Worm (Caenorhabditis elegans): ENCODE results near the gene M28.4.

Gene M28.4

ce11 chrII:10639110-10639509 lies 4.4 kb upstream of the M28.4 start, which contains the start of gene M28.9:
Gene M28.9, plus strand, starts transcription at chrII:10639410.
- no peak for TF ChIP-seq pros-1 (tag; optimal IDR thresholded peaks at IDR 0.05)
- no peak for TF ChIP-seq madf-2 (tag; optimal IDR thresholded peaks at IDR 0.05)
- no peak for TF ChIP-seq ceh-19 (GFP tag; optimal IDR thresholded peaks at IDR 0.05)
- TF ChIP-seq unc-86 (tag; optimal IDR thresholded peaks at IDR 0.05): no peak
- no peak for TF ChIP-seq ceh-45 (GFP tag; IDR thresholded peaks at IDR 0.05)
- TF ChIP-seq ahr-1 (tag; optimal IDR thresholded peaks at IDR 0.05): no peak

ce11 chrII:10646901-10647566 lies 3.5 kb downstream of the M28.4 start, which contains the start of gene M28.10:
Gene M28.10, plus strand, starts transcription at chrII:10647516.
- TF ChIP-seq lim-6 (tag; optimal IDR thresholded peaks at IDR 0.05) (no peak), gmeb-2 (tag; optimal IDR thresholded peaks at IDR 0.05) (no peak), nhr-232 (tag; optimal IDR thresholded peaks at IDR 0.05) (no peak), unc-3 (GFP tag; conservative IDR thresholded peaks at IDR 0.05) (no peak), unc-3 (tag; optimal IDR thresholded peaks at IDR 0.05) (no peak), lin-11 (tag; optimal IDR thresholded peaks at IDR 0.05) (no peak), pqm-1 (tag; optimal IDR thresholded peaks at IDR 0.05) (no peak), eyg-1 (tag; optimal IDR thresholded peaks at IDR 0.05) (no peak), ceh-14 (tag; optimal IDR thresholded peaks at IDR 0.05) (no peak), ceh-24 (tag; optimal IDR thresholded peaks at IDR 0.05) (no peak), unc-55 (GFP tag; optimal IDR thresholded peaks at IDR 0.05) (no peak), fax-1 (tag; optimal IDR thresholded peaks at IDR 0.05) (no peak), ama-1 (optimal IDR thresholded peaks at IDR 0.05) (no peak), F13H6.1 (tag; optimal IDR thresholded peaks at IDR 0.05) (no peak), pat-9 (tag; optimal IDR thresholded peaks at IDR 0.05) (no peak), zip-5 (tag; optimal IDR thresholded peaks at IDR 0.05) (no peak), syd-9 (tag; optimal IDR thresholded peaks at IDR 0.05) (no peak), ceh-48 (tag; optimal IDR thresholded peaks at IDR 0.05) (no peak), hlh-13 (GFP tag; optimal IDR thresholded peaks at IDR 0.05) (no peak), pha-4 (tag; optimal IDR thresholded peaks at IDR 0.05) (no peak)

ce11 chrII:10652112-10652511 lies 8.6 kb downstream of the M28.4 start, which contains the start of gene nphp-1:
Gene nphp-1, minus strand, starts transcription at chrII:10652256.
- no peak for TF ChIP-seq ets-4 (tag; optimal IDR thresholded peaks at IDR 0.05)
- TF ChIP-seq ceh-9 (tag; optimal IDR thresholded peaks at IDR 0.05): no peak
- peak; percentile 92 for TF ChIP-seq sdc-2 (tag; optimal IDR thresholded peaks at IDR 0.05)

- no peak for TF ChIP-seq ttx-3 (tag; optimal IDR thresholded peaks at IDR 0.05)
- TF ChIP-seq syd-9 (tag; optimal IDR thresholded peaks at IDR 0.05): no peak
- no peak for TF ChIP-seq unc-42 (tag; optimal IDR thresholded peaks at IDR 0.05)
- no peak for TF ChIP-seq odd-2 (tag; optimal IDR thresholded peaks at IDR 0.05)
- no peak for TF ChIP-seq che-1 (tag; optimal IDR thresholded peaks at IDR 0.05)
These were observed 10.1 kb downstream of the M28.4 start for ce11 chrII:10653559-10653958.

ce11 chrII:10654435-10654834 lies 10.9 kb downstream of the M28.4 start:
- TF ChIP-seq ceh-2 (tag; optimal IDR thresholded peaks at IDR 0.05) (no peak), gmeb-2 (tag; optimal IDR thresholded peaks at IDR 0.05) (no peak), unc-86 (tag; optimal IDR thresholded peaks at IDR 0.05) (no peak), tbx-7 (tag; optimal IDR thresholded peaks at IDR 0.05) (no peak)
